Worm (Caenorhabditis elegans): ENCODE measurements around the gene attf-3.

DNA sequence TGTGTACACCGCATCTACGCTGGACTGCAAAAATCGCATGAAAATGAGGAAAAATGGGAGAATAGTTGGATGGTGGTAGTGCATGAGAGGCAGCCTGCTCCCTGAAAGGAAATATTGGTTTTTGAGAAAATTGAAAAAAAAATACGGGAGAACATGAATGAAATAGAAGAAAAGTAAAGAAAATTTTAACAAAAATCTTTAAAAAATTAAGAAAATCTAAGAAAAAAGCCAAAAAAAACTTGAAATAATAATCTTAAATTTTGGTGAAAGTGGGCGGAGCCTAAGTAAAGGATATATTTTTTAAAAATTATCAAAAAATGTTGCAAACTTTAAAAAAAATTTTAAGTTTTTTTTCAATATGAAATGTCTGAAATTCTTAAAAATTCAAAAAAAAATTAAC, 62.3 kb downstream of the attf-3 start, which contains the start of gene H10E21.5:
- TF ChIP-seq ztf-29 (GFP tag; IDR thresholded peaks at IDR 0.05) (no peak), klf-2 (GFP tag; conservative IDR thresholded peaks at IDR 0.05) (no peak), tab-1 (GFP tag; IDR thresholded peaks at IDR 0.05) (no peak)

All from whole organism, midembryonic.